Worm (Caenorhabditis elegans) whole organism, L4/young adult: ENCODE measurements around the gene clec-136.

Source experiments
- W03F9.2 ChIP-seq: fragments of 150-350 bp; optimal IDR thresholded peaks from 2 replicates; lab custom pipeline; 2014; ENCODE audit warnings: missing biosample characterization, missing genetic modification characterization
- dao-5 ChIP-seq: sonication (generic microtip); optimal IDR thresholded peaks from 2 replicates; lab custom pipeline; 2016; ENCODE audit warnings: missing genotype, missing genetic modification characterization, moderate library complexity, missing compliant biosample characterization

- TF ChIP-seq W03F9.2 (tag; lab: Kevin White, UChicago) (no peak), dao-5 (tag; lab: Kevin White, UChicago) (no peak)
These were observed 13.8 kb downstream of the clec-136 start, which contains the start of gene coa-3 for ce11 chrII:4602533-4602932.
